Worm (Caenorhabditis elegans) whole organism, L4 larva: Measurements from ENCODE around the gene ced-11.

ENCODE experiments used
- aha-1 ChIP-seq: fragments of 150-350 bp; peaks from one replicate; lab custom pipeline; 2014; ENCODE audit warnings: missing biosample characterization, missing genetic modification characterization
- lin-38 ChIP-seq: fragments of 200-800 bp; sonication (Bioruptor generic); IDR thresholded peaks from 2 replicates; pipeline ENCODE4 v1.3.6; 2022; ENCODE audit warnings: missing genetic modification reagents, missing genetic modification characterization, missing compliant biosample characterization
- lir-3 ChIP-seq: sonication (generic microtip); optimal IDR thresholded peaks from 2 replicates; lab custom pipeline; 2016; ENCODE audit warnings: mild to moderate bottlenecking, missing genetic modification characterization, missing compliant biosample characterization

- no peak for TF ChIP-seq lin-38 (GFP tag; lab: Robert Waterston, UW)
- TF ChIP-seq aha-1 (tag; lab: Kevin White, UChicago), result no peak
- TF ChIP-seq lir-3 (tag; lab: Kevin White, UChicago), result no peak
Observed at ce11 chrIII:9103643-9104042, 15.7 kb upstream of the ced-11 start, which contains the start of gene dos-1.
